Worm (Caenorhabditis elegans) whole organism, L1 larva: ENCODE measurements around the gene bath-24.

Source experiments
- aha-1 ChIP-seq: fragments of 150-350 bp; optimal IDR thresholded peaks from 2 replicates; lab custom pipeline; 2014; ENCODE audit warnings: missing biosample characterization, missing genetic modification characterization
- ama-1 ChIP-seq: fragments of 150-350 bp; optimal IDR thresholded peaks from 2 replicates; lab custom pipeline; 2014
- egl-27 ChIP-seq, 2 experiments: fragments of 150-350 bp in 1 of 2; sonication (generic microtip); optimal IDR thresholded peaks; 3 replicates each; lab custom pipeline; 2017 to 2018; ENCODE audit warnings: missing biosample characterization in 2 of 2, missing genetic modification characterization in 2 of 2, missing genetic modification reagents in 2 of 2
- fkh-10 ChIP-seq: sonication (generic microtip); optimal IDR thresholded peaks from 2 replicates; lab custom pipeline; 2017; ENCODE audit warnings: missing biosample characterization, missing genetic modification reagents, missing genetic modification characterization
- fos-1 ChIP-seq: fragments of 150-350 bp; optimal IDR thresholded peaks from 2 replicates; lab custom pipeline; 2014; ENCODE audit warnings: missing biosample characterization, missing genetic modification characterization
- hlh-17 ChIP-seq: fragments of 200-800 bp; sonication (Bioruptor generic); optimal IDR thresholded peaks from 2 replicates; lab custom pipeline; 2018; ENCODE audit warnings: missing genetic modification characterization, mild to moderate bottlenecking, missing compliant biosample characterization, moderate library complexity, borderline replicate concordance
- lin-39 ChIP-seq: fragments of 150-350 bp; optimal IDR thresholded peaks from 2 replicates; lab custom pipeline; 2014; ENCODE audit warnings: missing biosample characterization, missing genetic modification reagents, missing genetic modification characterization
- mdl-1 ChIP-seq, 2 experiments: fragments of 150-350 bp; optimal IDR thresholded peaks; 2 replicates each; lab custom pipeline; 2014 to 2017; ENCODE audit warnings: missing biosample characterization in 2 of 2, missing genetic modification characterization in 2 of 2, inconsistent platforms in 1 of 2
- mef-2 ChIP-seq: fragments of 150-350 bp; optimal IDR thresholded peaks from 2 replicates; lab custom pipeline; 2014; ENCODE audit warnings: missing biosample characterization, missing genetic modification characterization
- nhr-11 ChIP-seq: fragments of 150-350 bp; optimal IDR thresholded peaks from 2 replicates; lab custom pipeline; 2014; ENCODE audit warnings: missing biosample characterization, missing genetic modification characterization
- nhr-12 ChIP-seq: sonication (generic microtip); optimal IDR thresholded peaks from 2 replicates; lab custom pipeline; 2017; ENCODE audit warnings: missing biosample characterization, missing genetic modification characterization
- nhr-28 ChIP-seq: fragments of 150-350 bp; optimal IDR thresholded peaks from 2 replicates; lab custom pipeline; 2014; ENCODE audit warnings: missing biosample characterization, missing genetic modification characterization
- nhr-84 ChIP-seq: sonication (generic microtip); optimal IDR thresholded peaks from 2 replicates; lab custom pipeline; 2017; ENCODE audit warnings: missing biosample characterization, missing genetic modification characterization
- sox-4 ChIP-seq: sonication (generic microtip); optimal IDR thresholded peaks from 2 replicates; lab custom pipeline; 2016; ENCODE audit warnings: missing genetic modification characterization, missing compliant biosample characterization

DNA sequence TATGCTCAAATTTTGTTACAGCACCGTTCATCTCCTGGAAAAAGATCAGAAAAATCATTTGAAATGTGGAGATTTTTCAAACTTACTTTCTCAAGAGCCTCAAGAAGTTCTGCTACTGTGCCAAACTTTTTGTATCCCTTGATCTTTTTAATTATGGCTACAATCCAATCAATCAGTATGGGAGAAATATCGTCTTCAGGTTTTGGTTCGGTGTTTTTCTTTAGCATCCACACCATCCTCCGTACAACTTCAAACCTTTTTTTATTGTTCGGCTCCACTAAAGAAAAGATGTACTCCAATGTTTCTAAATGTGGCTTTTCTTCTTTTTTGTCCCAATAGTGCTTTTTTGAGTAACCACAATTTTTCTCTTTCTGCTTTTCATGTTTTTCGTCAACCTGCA lies 31.1 kb upstream of the bath-24 start:
- TF ChIP-seq lin-39 (tag; lab: Kevin White, UChicago) (no peak), mef-2 (tag; lab: Kevin White, UChicago) (no peak), aha-1 (tag; lab: Kevin White, UChicago) (no peak), fos-1 (tag; lab: Kevin White, UChicago) (no peak), nhr-84 (tag; lab: Kevin White, UChicago) (no peak), nhr-28 (no peak), fkh-10 (GFP tag; lab: Kevin White, UChicago) (no peak), ama-1 (no peak), hlh-17 (GFP tag; lab: Kevin White, UChicago) (no peak), mdl-1 (tag; optimal IDR thresholded peaks at IDR 0.05; lab: Kevin White, UChicago) (no peak), nhr-12 (tag; lab: Kevin White, UChicago) (no peak), nhr-11 (tag; lab: Kevin White, UChicago) (no peak), egl-27 (tag; optimal IDR thresholded peaks at IDR 0.05; lab: Kevin White, UChicago) (no peak), sox-4 (tag; lab: Kevin White, UChicago) (no peak)
